ENCODE assay signal across 1 fruit fly cellular context in genomic region chr2L:3775767-3776351, dm6.
A peak's percentile ranks its signal among the peaks of the same experiment; 100 is the strongest.
TF ChIP-seq lines count a peak whose summit lies in the region.

No protein-coding gene starts in this region.

TF ChIP-seq in whole organism, embryonic, 481 proteins besides CTCF, POLR2A, EP300 and RAD21 (continued from another document and continues in another):
- TF ChIP-seq chm (GFP tag; IDR thresholded peaks at IDR 0.05; lab: Robert Waterston, UW) (peak; percentile 16; the same call in 1 of the 2 replicates), Doc2 (GFP tag; IDR thresholded peaks at IDR 0.05; lab: Robert Waterston, UW) (no peak), sc (optimal IDR thresholded peaks at IDR 0.05; lab: Kevin White, UChicago) (no peak), sc (GFP tag; optimal IDR thresholded peaks at IDR 0.05; lab: Kevin White, UChicago) (peak; percentile 40), knrl (GFP tag; IDR thresholded peaks at IDR 0.05; lab: Robert Waterston, UW; ENCODE audit: partially characterized antibody) (no peak), CG5953 (GFP tag; IDR thresholded peaks at IDR 0.05; lab: Robert Waterston, UW) (0 out of 2 replicates have a peak, but pooled peaks have one; percentile 19), kay (GFP tag; optimal IDR thresholded peaks at IDR 0.05; lab: Kevin White, UChicago) (no peak), ro (GFP tag; IDR thresholded peaks at IDR 0.05; lab: Robert Waterston, UW) (no peak), CG18262 (tag; optimal IDR thresholded peaks at IDR 0.05; lab: Kevin White, UChicago) (peak; percentile 74), CG14050 (GFP tag; IDR thresholded peaks at IDR 0.05; lab: Robert Waterston, UW) (no peak), CG13123 (GFP tag; optimal IDR thresholded peaks at IDR 0.05; lab: Kevin White, UChicago) (peak; percentile 0), Bgb (GFP tag; IDR thresholded peaks at IDR 0.05; lab: Robert Waterston, UW; ENCODE audit: partially characterized antibody) (no peak), zen (tag; optimal IDR thresholded peaks at IDR 0.05; lab: Kevin White, UChicago) (peak; percentile 17), eyg (GFP tag; optimal IDR thresholded peaks at IDR 0.05; lab: Kevin White, UChicago) (no peak), C15 (GFP tag; IDR thresholded peaks at IDR 0.05; lab: Robert Waterston, UW) (no peak), Hmr (GFP tag; optimal IDR thresholded peaks at IDR 0.05; lab: Kevin White, UChicago) (peak; percentile 3), CG16815 (GFP tag; optimal IDR thresholded peaks at IDR 0.05; lab: Kevin White, UChicago) (peak; percentile 71), crp (GFP tag; optimal IDR thresholded peaks at IDR 0.05; lab: Kevin White, UChicago) (no peak), sug (tag; optimal IDR thresholded peaks at IDR 0.05; lab: Kevin White, UChicago) (no peak), al (GFP tag; IDR thresholded peaks at IDR 0.05; lab: Robert Waterston, UW) (no peak), pzg (GFP tag; optimal IDR thresholded peaks at IDR 0.05; lab: Kevin White, UChicago) (no peak), CG14860 (GFP tag; IDR thresholded peaks at IDR 0.05; lab: Robert Waterston, UW; ENCODE audit: partially characterized antibody) (no peak), usp (GFP tag; optimal IDR thresholded peaks at IDR 0.05; lab: Kevin White, UChicago) (no peak), HmgZ (tag; optimal IDR thresholded peaks at IDR 0.05; lab: Kevin White, UChicago) (no peak), corto (GFP tag; optimal IDR thresholded peaks at IDR 0.05; lab: Kevin White, UChicago) (no peak), sens (GFP tag; lab: Kevin White, UChicago) (peak; percentile 93), bigmax (GFP tag; optimal IDR thresholded peaks at IDR 0.05; lab: Kevin White, UChicago) (no peak), da (GFP tag; optimal IDR thresholded peaks at IDR 0.05; lab: Kevin White, UChicago) (no peak), CG31224 (GFP tag; IDR thresholded peaks at IDR 0.05; lab: Robert Waterston, UW) (no peak), her (GFP tag; optimal IDR thresholded peaks at IDR 0.05; lab: Kevin White, UChicago) (no peak), ftz-f1 (GFP tag; optimal IDR thresholded peaks at IDR 0.05; lab: Kevin White, UChicago) (no peak), CG17802 (tag; optimal IDR thresholded peaks at IDR 0.05; lab: Kevin White, UChicago) (no peak), pfk (GFP tag; optimal IDR thresholded peaks at IDR 0.05; lab: Kevin White, UChicago) (no peak), E2f2 (GFP tag; IDR thresholded peaks at IDR 0.05; lab: Robert Waterston, UW) (no peak; the same call in 1 of the 2 replicates), CG42726 (GFP tag; IDR thresholded peaks at IDR 0.05; lab: Robert Waterston, UW; ENCODE audit: partially characterized antibody) (no peak), Drgx (GFP tag; IDR thresholded peaks at IDR 0.05; lab: Robert Waterston, UW) (peak; percentile 11; the same call in 1 of the 2 replicates), run (tag; optimal IDR thresholded peaks at IDR 0.05; lab: Kevin White, UChicago) (no peak), Eip74EF (GFP tag; optimal IDR thresholded peaks at IDR 0.05; lab: Kevin White, UChicago) (no peak), CG18011 (GFP tag; optimal IDR thresholded peaks at IDR 0.05; lab: Kevin White, UChicago) (no peak), ken (GFP tag; IDR thresholded peaks at IDR 0.05; lab: Robert Waterston, UW) (peak; percentile 55; the same call in 1 of the 3 replicates), tin (GFP tag; optimal IDR thresholded peaks at IDR 0.05; lab: Kevin White, UChicago) (peak; percentile 15), CG34376 (GFP tag; optimal IDR thresholded peaks at IDR 0.05; lab: Kevin White, UChicago) (no peak), CG4424 (GFP tag; optimal IDR thresholded peaks at IDR 0.05; lab: Kevin White, UChicago) (peak; percentile 11), CG11247 (GFP tag; IDR thresholded peaks at IDR 0.05; lab: Robert Waterston, UW) (no peak), CG9876 (GFP tag; optimal IDR thresholded peaks at IDR 0.05; lab: Kevin White, UChicago) (no peak), B-H1 (GFP tag; IDR thresholded peaks at IDR 0.05; lab: Robert Waterston, UW) (no peak), Lim3 (GFP tag; IDR thresholded peaks at IDR 0.05; lab: Robert Waterston, UW) (no peak), CG14014 (GFP tag; IDR thresholded peaks at IDR 0.05; lab: Robert Waterston, UW) (no peak), nau (GFP tag; optimal IDR thresholded peaks at IDR 0.05; lab: Kevin White, UChicago) (no peak), Bteb2 (GFP tag; optimal IDR thresholded peaks at IDR 0.05; lab: Kevin White, UChicago) (no peak), Xbp1 (GFP tag; optimal IDR thresholded peaks at IDR 0.05; lab: Kevin White, UChicago) (peak; percentile 31), CG12391 (tag; optimal IDR thresholded peaks at IDR 0.05; lab: Kevin White, UChicago) (peak; percentile 62), Hey (tag; optimal IDR thresholded peaks at IDR 0.05; lab: Kevin White, UChicago) (no peak), Doc3 (GFP tag; IDR thresholded peaks at IDR 0.05; lab: Robert Waterston, UW; ENCODE audit: partially characterized antibody) (no peak), CG15514 (GFP tag; optimal IDR thresholded peaks at IDR 0.05; lab: Kevin White, UChicago) (no peak), br (optimal IDR thresholded peaks at IDR 0.05; lab: Kevin White, UChicago) (no peak), CG1603 (tag; optimal IDR thresholded peaks at IDR 0.05; lab: Kevin White, UChicago) (peak; percentile 42), CG1647 (GFP tag; optimal IDR thresholded peaks at IDR 0.05; lab: Kevin White, UChicago) (no peak), lilli (GFP tag; optimal IDR thresholded peaks at IDR 0.05; lab: Kevin White, UChicago) (peak; percentile 27), Asciz (GFP tag; optimal IDR thresholded peaks at IDR 0.05; lab: Kevin White, UChicago) (peak; percentile 21), D19B (GFP tag; optimal IDR thresholded peaks at IDR 0.05; lab: Kevin White, UChicago) (peak; percentile 95), fru (optimal IDR thresholded peaks at IDR 0.05; lab: Kevin White, UChicago) (no peak), chn (GFP tag; optimal IDR thresholded peaks at IDR 0.05; lab: Kevin White, UChicago) (no peak), ind (GFP tag; optimal IDR thresholded peaks at IDR 0.05; lab: Kevin White, UChicago) (peak; percentile 9), unc-4 (GFP tag; IDR thresholded peaks at IDR 0.05; lab: Robert Waterston, UW; ENCODE audit: partially characterized antibody) (no peak), CG8290 (GFP tag; optimal IDR thresholded peaks at IDR 0.05; lab: Kevin White, UChicago) (no peak), CG8290 (tag; optimal IDR thresholded peaks at IDR 0.05; lab: Kevin White, UChicago) (no peak), fd102C (GFP tag; optimal IDR thresholded peaks at IDR 0.05; lab: Kevin White, UChicago) (no peak), zen2 (GFP tag; IDR thresholded peaks at IDR 0.05; lab: Robert Waterston, UW; ENCODE audit: partially characterized antibody) (no peak), ewg (GFP tag; optimal IDR thresholded peaks at IDR 0.05; lab: Kevin White, UChicago) (peak; percentile 8), CG30403 (GFP tag; optimal IDR thresholded peaks at IDR 0.05; lab: Kevin White, UChicago) (peak; percentile 33), CG12155 (GFP tag; optimal IDR thresholded peaks at IDR 0.05; lab: Kevin White, UChicago) (no peak), CG6765 (GFP tag; optimal IDR thresholded peaks at IDR 0.05; lab: Kevin White, UChicago) (no peak), sd (tag; optimal IDR thresholded peaks at IDR 0.05; lab: Kevin White, UChicago) (no peak), jigr1 (GFP tag; IDR thresholded peaks at IDR 0.05; lab: Robert Waterston, UW) (no peak), MBD-R2 (GFP tag; IDR thresholded peaks at IDR 0.05; lab: Robert Waterston, UW) (no peak), trem (tag; optimal IDR thresholded peaks at IDR 0.05; lab: Kevin White, UChicago) (peak; percentile 16), cas (GFP tag; IDR thresholded peaks at IDR 0.05; lab: Robert Waterston, UW) (no peak), CG12769 (tag; optimal IDR thresholded peaks at IDR 0.05; lab: Kevin White, UChicago) (no peak), stc (GFP tag; IDR thresholded peaks at IDR 0.05; lab: Robert Waterston, UW) (peak; percentile 41; the same call in 1 of the 2 replicates), cato (GFP tag; optimal IDR thresholded peaks at IDR 0.05; lab: Kevin White, UChicago; ENCODE audit: borderline replicate concordance) (no peak), tll (GFP tag; optimal IDR thresholded peaks at IDR 0.05; lab: Kevin White, UChicago) (no peak), CG9797 (GFP tag; optimal IDR thresholded peaks at IDR 0.05; lab: Kevin White, UChicago) (no peak), tx (GFP tag; optimal IDR thresholded peaks at IDR 0.05; lab: Kevin White, UChicago) (no peak), CG13624 (GFP tag; optimal IDR thresholded peaks at IDR 0.05; lab: Kevin White, UChicago) (no peak), CG7372 (GFP tag; IDR thresholded peaks at IDR 0.05; lab: Robert Waterston, UW) (no peak), cg (GFP tag; optimal IDR thresholded peaks at IDR 0.05; lab: Kevin White, UChicago) (no peak), TFAM (GFP tag; optimal IDR thresholded peaks at IDR 0.05; lab: Kevin White, UChicago) (no peak), HLH4C (GFP tag; IDR thresholded peaks at IDR 0.05; lab: Robert Waterston, UW; ENCODE audit: partially characterized antibody) (no peak), Vsx1 (GFP tag; optimal IDR thresholded peaks at IDR 0.05; lab: Kevin White, UChicago) (no peak), CG10321 (GFP tag; IDR thresholded peaks at IDR 0.05; lab: Robert Waterston, UW) (no peak), mam (GFP tag; optimal IDR thresholded peaks at IDR 0.05; lab: Kevin White, UChicago) (peak; percentile 4), dpn (GFP tag; optimal IDR thresholded peaks at IDR 0.05; lab: Kevin White, UChicago) (peak in 1 of 2 experiments; percentile 36), ttk (GFP tag; IDR thresholded peaks at IDR 0.05; lab: Robert Waterston, UW) (peak; percentile 33; the same call in 1 of the 2 replicates), sima (GFP tag; optimal IDR thresholded peaks at IDR 0.05; lab: Kevin White, UChicago) (no peak), eve (GFP tag; optimal IDR thresholded peaks at IDR 0.05; lab: Kevin White, UChicago) (peak in 1 of 2 experiments; percentile 72), CG13296 (GFP tag; optimal IDR thresholded peaks at IDR 0.05; lab: Kevin White, UChicago) (no peak), CG8359 (GFP tag; optimal IDR thresholded peaks at IDR 0.05; lab: Kevin White, UChicago; ENCODE audit: borderline replicate concordance) (no peak), CG9609 (GFP tag; optimal IDR thresholded peaks at IDR 0.05; lab: Kevin White, UChicago) (peak; percentile 25), CG1792 (GFP tag; optimal IDR thresholded peaks at IDR 0.05; lab: Kevin White, UChicago) (no peak), CG3281 (GFP tag; optimal IDR thresholded peaks at IDR 0.05; lab: Kevin White, UChicago) (peak; percentile 1), ERR (GFP tag; optimal IDR thresholded peaks at IDR 0.05; lab: Kevin White, UChicago) (no peak), ATbp (GFP tag; optimal IDR thresholded peaks at IDR 0.05; lab: Kevin White, UChicago) (peak; percentile 38), CG32532 (GFP tag; IDR thresholded peaks at IDR 0.05; lab: Robert Waterston, UW) (no peak), Opbp (GFP tag; IDR thresholded peaks at IDR 0.05; lab: Robert Waterston, UW; ENCODE audit: partially characterized antibody) (0 out of 3 replicates have a peak, but pooled peaks have one; percentile 15), CG11093 (GFP tag; IDR thresholded peaks at IDR 0.05; lab: Robert Waterston, UW) (no peak), CG5245 (GFP tag; optimal IDR thresholded peaks at IDR 0.05; lab: Kevin White, UChicago) (peak; percentile 24), Ets97D (GFP tag; optimal IDR thresholded peaks at IDR 0.05; lab: Kevin White, UChicago) (no peak), HLH54F (GFP tag; optimal IDR thresholded peaks at IDR 0.05; lab: Kevin White, UChicago) (peak; percentile 7), dimm (GFP tag; IDR thresholded peaks at IDR 0.05; lab: Robert Waterston, UW) (no peak), CG17385 (GFP tag; optimal IDR thresholded peaks at IDR 0.05; lab: Kevin White, UChicago) (no peak), CG11696 (GFP tag; IDR thresholded peaks at IDR 0.05; lab: Robert Waterston, UW) (no peak), dysf (GFP tag; IDR thresholded peaks at IDR 0.05; lab: Robert Waterston, UW) (peak; percentile 32; the same call in 1 of the 3 replicates), gt (GFP tag; IDR thresholded peaks at IDR 0.05; lab: Robert Waterston, UW) (no peak), CG10274 (GFP tag; optimal IDR thresholded peaks at IDR 0.05; lab: Kevin White, UChicago) (no peak), HLHmδ (GFP tag; optimal IDR thresholded peaks at IDR 0.05; lab: Kevin White, UChicago) (peak; percentile 79), Scr (GFP tag; IDR thresholded peaks at IDR 0.05; lab: Robert Waterston, UW; ENCODE audit: partially characterized antibody) (no peak), nerfin-1 (tag; optimal IDR thresholded peaks at IDR 0.05; lab: Kevin White, UChicago) (no peak), Rx (GFP tag; IDR thresholded peaks at IDR 0.05; lab: Robert Waterston, UW) (no peak), dan (GFP tag; IDR thresholded peaks at IDR 0.05; lab: Robert Waterston, UW) (no peak), ham (GFP tag; IDR thresholded peaks at IDR 0.05; lab: Robert Waterston, UW) (no peak), BEAF-32 (GFP tag; optimal IDR thresholded peaks at IDR 0.05; lab: Kevin White, UChicago) (no peak), ash1 (GFP tag; optimal IDR thresholded peaks at IDR 0.05; lab: Kevin White, UChicago) (no peak), CHES-1-like (GFP tag; optimal IDR thresholded peaks at IDR 0.05; lab: Kevin White, UChicago) (no peak), Dp (GFP tag; optimal IDR thresholded peaks at IDR 0.05; lab: Kevin White, UChicago) (no peak), Dad (GFP tag; optimal IDR thresholded peaks at IDR 0.05; lab: Kevin White, UChicago) (no peak), slp2 (GFP tag; optimal IDR thresholded peaks at IDR 0.05; lab: Kevin White, UChicago) (peak; percentile 54), Ets65A (GFP tag; lab: Kevin White, UChicago) (peak; percentile 71), sob (GFP tag; IDR thresholded peaks at IDR 0.05; lab: Robert Waterston, UW) (no peak), CG32767 (GFP tag; IDR thresholded peaks at IDR 0.05; lab: Robert Waterston, UW) (0 out of 2 replicates have a peak, but pooled peaks have one; percentile 40), crc (GFP tag; optimal IDR thresholded peaks at IDR 0.05; lab: Kevin White, UChicago) (no peak), CG17359 (tag; optimal IDR thresholded peaks at IDR 0.05; lab: Kevin White, UChicago) (no peak), CG2199 (GFP tag; IDR thresholded peaks at IDR 0.05; lab: Robert Waterston, UW) (no peak), CG6689 (GFP tag; IDR thresholded peaks at IDR 0.05; lab: Robert Waterston, UW) (peak; percentile 77), Fer3 (tag; optimal IDR thresholded peaks at IDR 0.05; lab: Kevin White, UChicago) (no peak)
